Fruit fly (Drosophila melanogaster) whole organism, embryonic: Measurements from ENCODE around the gene Zip88E.

Experiments
- Abd-B ChIP-seq: fragments of 200-800 bp; sonication (Bioruptor generic); optimal IDR thresholded peaks from 2 replicates; lab custom pipeline; 2018; ENCODE audit warnings: missing biosample characterization, mild to moderate bottlenecking, missing genetic modification characterization, moderate library complexity
- Atf6 ChIP-seq: fragments of 200-800 bp; sonication (Bioruptor generic); IDR thresholded peaks from 2 replicates; pipeline ENCODE4 v1.3.6; 2022; ENCODE audit warnings: missing biosample characterization, missing genetic modification characterization
- CG10543 ChIP-seq: fragments of 200-800 bp; sonication (Bioruptor generic); optimal IDR thresholded peaks from 3 replicates; lab custom pipeline; 2017; ENCODE audit warnings: missing biosample characterization, mild to moderate bottlenecking, missing genetic modification characterization, moderate library complexity
- CG10654 ChIP-seq: fragments of 200-800 bp; sonication (Bioruptor generic); optimal IDR thresholded peaks from 2 replicates; lab custom pipeline; 2016; ENCODE audit warnings: missing biosample characterization, missing genetic modification characterization
- CG14014 ChIP-seq: fragments of 200-800 bp; sonication (Bioruptor generic); IDR thresholded peaks from 2 replicates; pipeline ENCODE4 v1.3.6; 2022; ENCODE audit warnings: missing biosample characterization, missing genetic modification characterization
- CG15696 ChIP-seq: fragments of 200-800 bp; sonication (Bioruptor generic); optimal IDR thresholded peaks from 2 replicates; lab custom pipeline; 2019; ENCODE audit warnings: missing biosample characterization, mild to moderate bottlenecking, missing genetic modification characterization, moderate library complexity
- CG1603 ChIP-seq: fragments of 200-800 bp; sonication (Bioruptor generic); optimal IDR thresholded peaks from 2 replicates; lab custom pipeline; 2019; ENCODE audit warnings: missing biosample characterization, mild to moderate bottlenecking, missing genetic modification characterization, moderate library complexity
- CG17802 ChIP-seq: fragments of 200-800 bp; sonication (Bioruptor generic); optimal IDR thresholded peaks from 2 replicates; lab custom pipeline; 2018; ENCODE audit warnings: missing biosample characterization, mild to moderate bottlenecking, missing genetic modification characterization, moderate library complexity
- CG17829 ChIP-seq: fragments of 200-800 bp; optimal IDR thresholded peaks from 2 replicates; lab custom pipeline; 2019; ENCODE audit warnings: missing biosample characterization, mild to moderate bottlenecking, missing genetic modification characterization, moderate library complexity
- CG17912 ChIP-seq: fragments of 200-800 bp; sonication (Bioruptor generic); optimal IDR thresholded peaks from 2 replicates; lab custom pipeline; 2018; ENCODE audit warnings: missing biosample characterization, mild to moderate bottlenecking, missing genetic modification characterization
- CG1792 ChIP-seq: fragments of 200-800 bp; sonication (Bioruptor generic); optimal IDR thresholded peaks from 2 replicates; lab custom pipeline; 2016; ENCODE audit warnings: missing biosample characterization, missing genetic modification characterization
- CG2712 ChIP-seq: fragments of 200-800 bp; optimal IDR thresholded peaks from 3 replicates; lab custom pipeline; 2019; ENCODE audit warnings: missing biosample characterization, mild to moderate bottlenecking, missing genetic modification characterization, moderate library complexity
- CG30020 ChIP-seq: fragments of 200-800 bp; optimal IDR thresholded peaks from 2 replicates; lab custom pipeline; 2019; ENCODE audit warnings: missing biosample characterization, mild to moderate bottlenecking, missing genetic modification characterization, moderate library complexity
- CG32767 ChIP-seq: fragments of 200-800 bp; sonication (Bioruptor generic); IDR thresholded peaks from 2 replicates; pipeline ENCODE4 v1.3.6; 2022; ENCODE audit warnings: missing biosample characterization, missing genetic modification characterization
- CG3281 ChIP-seq: fragments of 200-800 bp; sonication (Bioruptor generic); optimal IDR thresholded peaks from 3 replicates; lab custom pipeline; 2017; ENCODE audit warnings: missing biosample characterization, mild to moderate bottlenecking, missing genetic modification characterization
- CG33213 ChIP-seq: fragments of 200-800 bp; sonication (Bioruptor generic); optimal IDR thresholded peaks from 3 replicates; lab custom pipeline; 2016; ENCODE audit warnings: missing biosample characterization, missing genetic modification characterization
- CG4282 ChIP-seq: fragments of 200-800 bp; sonication (Bioruptor generic); optimal IDR thresholded peaks from 2 replicates; lab custom pipeline; 2016; ENCODE audit warnings: missing biosample characterization, missing genetic modification characterization
- CG7786 ChIP-seq: fragments of 200-800 bp; sonication (Bioruptor generic); optimal IDR thresholded peaks from 2 replicates; lab custom pipeline; 2016; ENCODE audit warnings: missing biosample characterization, missing genetic modification characterization
- CG8290 ChIP-seq, 3 experiments: fragments of 200-800 bp; sonication (Bioruptor generic); optimal IDR thresholded peaks; 2 replicates each; lab custom pipeline; 2016 to 2019; ENCODE audit warnings: missing biosample characterization in 3 of 3, missing genetic modification characterization in 3 of 3, mild to moderate bottlenecking in 2 of 3, moderate library complexity in 1 of 3
- CG9797 ChIP-seq: fragments of 200-800 bp; sonication (Bioruptor generic); optimal IDR thresholded peaks from 3 replicates; lab custom pipeline; 2018; ENCODE audit warnings: missing biosample characterization, mild to moderate bottlenecking, missing genetic modification characterization
- CoRest ChIP-seq: fragments of 200-800 bp; sonication (Bioruptor generic); optimal IDR thresholded peaks from 3 replicates; lab custom pipeline; 2018; ENCODE audit warnings: missing biosample characterization, mild to moderate bottlenecking, missing genetic modification characterization, moderate library complexity
- HLH4C ChIP-seq: fragments of 200-800 bp; sonication (Bioruptor generic); IDR thresholded peaks from 3 replicates; pipeline ENCODE4 v1.3.6; 2022; ENCODE audit warnings: missing biosample characterization, missing genetic modification characterization; ENCODE audit not compliant: partially characterized antibody
- Lhr ChIP-seq: fragments of 200-800 bp; sonication (Bioruptor generic); optimal IDR thresholded peaks from 3 replicates; lab custom pipeline; 2017; ENCODE audit warnings: mild to moderate bottlenecking, missing biosample characterization, missing genetic modification reagents, missing genetic modification characterization
- Optix ChIP-seq: fragments of 200-800 bp; sonication (Bioruptor generic); IDR thresholded peaks from 3 replicates; pipeline ENCODE4 v1.3.6; 2022; ENCODE audit warnings: missing biosample characterization, missing genetic modification characterization
- Scr ChIP-seq: fragments of 200-800 bp; sonication (Bioruptor generic); IDR thresholded peaks from 2 replicates; pipeline ENCODE4 v1.3.6; 2022; ENCODE audit warnings: missing biosample characterization, missing genetic modification characterization; ENCODE audit not compliant: partially characterized antibody
- Trl ChIP-seq, 3 experiments: fragments of >200 bp in 2 of 3; fragments of 200-800 bp in 1 of 3; sonication (Bioruptor generic) in 1 of 3; optimal IDR thresholded peaks; 2 replicates in 1 of 3; 3 replicates in 2 of 3; lab custom pipeline; 2016 to 2017; ENCODE audit warnings: missing biosample characterization in 1 of 3, missing genetic modification characterization in 1 of 3
- Vsx1 ChIP-seq: fragments of 200-800 bp; sonication (Bioruptor generic); optimal IDR thresholded peaks from 2 replicates; lab custom pipeline; 2017; ENCODE audit warnings: missing biosample characterization, mild to moderate bottlenecking, missing genetic modification characterization, missing genetic modification reagents
- bab2 ChIP-seq: fragments of 200-800 bp; sonication (Bioruptor generic); optimal IDR thresholded peaks from 2 replicates; lab custom pipeline; 2016; ENCODE audit warnings: missing biosample characterization, missing genetic modification characterization
- bowl ChIP-seq: fragments of 200-800 bp; sonication (Bioruptor generic); IDR thresholded peaks from 2 replicates; pipeline ENCODE4 v1.3.6; 2022; ENCODE audit warnings: missing biosample characterization, missing genetic modification characterization
- crp ChIP-seq, 2 experiments: fragments of 200-800 bp; sonication (Bioruptor generic); optimal IDR thresholded peaks; 2 replicates in 1 of 2; 3 replicates in 1 of 2; lab custom pipeline; 2017; ENCODE audit warnings: missing biosample characterization in 2 of 2, missing genetic modification characterization in 2 of 2, mild to moderate bottlenecking in 1 of 2, moderate library complexity in 1 of 2
- dysf ChIP-seq: fragments of 200-800 bp; sonication (Bioruptor generic); IDR thresholded peaks from 3 replicates; pipeline ENCODE4 v1.3.6; 2022; ENCODE audit warnings: missing biosample characterization, missing genetic modification characterization
- eve ChIP-seq, 2 experiments: fragments of >200 bp; optimal IDR thresholded peaks; 2 replicates each; lab custom pipeline; 2017; ENCODE audit warnings: missing biosample characterization in 2 of 2, missing genetic modification characterization in 2 of 2
- exex ChIP-seq: fragments of 200-800 bp; sonication (Bioruptor generic); optimal IDR thresholded peaks from 4 replicates; lab custom pipeline; 2018; ENCODE audit warnings: missing biosample characterization, mild to moderate bottlenecking, missing genetic modification characterization, moderate library complexity
- ftz-f1 ChIP-seq: fragments of 200-800 bp; sonication (Bioruptor generic); optimal IDR thresholded peaks from 2 replicates; lab custom pipeline; 2016; ENCODE audit warnings: missing biosample characterization, missing genetic modification characterization
- grn ChIP-seq: fragments of 200-800 bp; sonication (Bioruptor generic); optimal IDR thresholded peaks from 3 replicates; lab custom pipeline; 2017; ENCODE audit warnings: missing biosample characterization, missing genetic modification characterization
- maf-S ChIP-seq: fragments of 200-800 bp; sonication (Bioruptor generic); optimal IDR thresholded peaks from 2 replicates; lab custom pipeline; 2016; ENCODE audit warnings: missing biosample characterization, missing genetic modification characterization
- nau ChIP-seq: fragments of 200-800 bp; sonication (Bioruptor generic); optimal IDR thresholded peaks from 3 replicates; lab custom pipeline; 2017; ENCODE audit warnings: missing biosample characterization, mild to moderate bottlenecking, missing genetic modification characterization, missing genetic modification reagents
- p53 ChIP-seq: fragments of 200-800 bp; sonication (Bioruptor generic); optimal IDR thresholded peaks from 2 replicates; lab custom pipeline; 2016; ENCODE audit warnings: missing biosample characterization, missing genetic modification characterization
- phol ChIP-seq: fragments of 200-800 bp; sonication (Bioruptor generic); optimal IDR thresholded peaks from 3 replicates; lab custom pipeline; 2018; ENCODE audit warnings: missing biosample characterization, mild to moderate bottlenecking, missing genetic modification characterization, moderate library complexity
- pzg ChIP-seq: fragments of 200-800 bp; sonication (Bioruptor generic); optimal IDR thresholded peaks from 3 replicates; lab custom pipeline; 2018; ENCODE audit warnings: missing biosample characterization, mild to moderate bottlenecking, missing genetic modification characterization, moderate library complexity
- sens ChIP-seq: fragments of 200-800 bp; sonication (Bioruptor generic); peaks from one replicate; lab custom pipeline; 2016; ENCODE audit warnings: missing biosample characterization, missing genetic modification characterization
- stwl ChIP-seq: fragments of 200-800 bp; sonication (Bioruptor generic); optimal IDR thresholded peaks from 3 replicates; lab custom pipeline; 2018; ENCODE audit warnings: missing biosample characterization, mild to moderate bottlenecking, missing genetic modification characterization, moderate library complexity
- tap ChIP-seq: fragments of 200-800 bp; optimal IDR thresholded peaks from 3 replicates; lab custom pipeline; 2019; ENCODE audit warnings: missing biosample characterization, mild to moderate bottlenecking, missing genetic modification characterization, moderate library complexity
- ttk ChIP-seq: fragments of 200-800 bp; sonication (Bioruptor generic); IDR thresholded peaks from 2 replicates; pipeline ENCODE4 v2.1.2; 2022; ENCODE audit warnings: missing biosample characterization, missing genetic modification characterization
- tup ChIP-seq: fragments of 200-800 bp; sonication (Bioruptor generic); optimal IDR thresholded peaks from 2 replicates; lab custom pipeline; 2016; ENCODE audit warnings: missing biosample characterization, mild to moderate bottlenecking, missing genetic modification characterization, moderate library complexity
- wor ChIP-seq: fragments of 200-800 bp; sonication (Bioruptor generic); IDR thresholded peaks from 2 replicates; pipeline ENCODE4 v1.3.6; 2022; ENCODE audit warnings: missing biosample characterization, missing genetic modification characterization
- yki ChIP-seq: fragments of >200 bp; optimal IDR thresholded peaks from 3 replicates; lab custom pipeline; 2018
- z ChIP-seq: fragments of 200-800 bp; sonication (Bioruptor generic); IDR thresholded peaks from 3 replicates; pipeline ENCODE4 v1.3.6; 2022; ENCODE audit warnings: missing biosample characterization, missing genetic modification characterization
- zf30C ChIP-seq: fragments of 200-800 bp; sonication (Bioruptor generic); optimal IDR thresholded peaks from 3 replicates; lab custom pipeline; 2018; ENCODE audit warnings: missing biosample characterization, mild to moderate bottlenecking, missing genetic modification characterization

Gene Zip88E

DNA sequence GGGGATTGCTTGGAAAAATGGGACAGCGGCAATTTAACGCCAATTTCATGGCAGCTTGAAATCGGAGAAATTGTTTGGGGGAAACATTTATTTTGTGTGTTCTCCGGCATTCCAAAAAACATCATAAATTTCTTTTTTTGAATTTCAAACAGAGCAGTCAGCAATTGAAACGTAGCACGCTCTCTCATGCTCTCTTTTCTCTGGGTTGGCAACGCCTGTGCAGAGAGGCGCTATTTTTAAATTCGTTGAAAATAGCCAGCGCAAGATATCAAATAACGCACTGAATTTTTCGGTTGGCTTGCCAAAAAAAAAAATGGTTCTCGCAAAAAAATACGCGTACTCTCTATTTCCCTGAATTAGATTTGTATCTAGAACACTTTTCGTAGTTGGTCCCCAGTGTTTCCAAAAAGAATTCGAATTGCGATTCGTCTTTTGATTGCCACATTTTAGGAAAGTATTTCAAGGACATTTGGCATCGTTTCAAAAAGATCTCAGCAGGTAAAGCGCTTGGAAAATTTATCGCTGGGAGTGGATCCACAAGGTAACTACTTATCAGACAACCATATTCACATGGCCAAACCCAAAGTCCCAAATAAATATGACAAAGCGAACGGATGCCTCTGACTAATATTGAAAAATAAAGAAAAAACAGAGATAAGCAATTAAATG, 17.7 kb downstream of the Zip88E start (continued):
- TF ChIP-seq ttk (GFP tag; lab: Robert Waterston, UW): no peak
- TF ChIP-seq CG2712 (tag; lab: Kevin White, UChicago): peak; percentile 21
- peak; percentile 60 for TF ChIP-seq grn (GFP tag; lab: Kevin White, UChicago)
- TF ChIP-seq CG30020: peak; percentile 29
- peak; percentile 24 for TF ChIP-seq CG17829
- TF ChIP-seq Scr (GFP tag; lab: Robert Waterston, UW): no peak
- no peak for TF ChIP-seq maf-S (GFP tag; lab: Kevin White, UChicago)
- peak; percentile 13 for TF ChIP-seq p53 (GFP tag; lab: Kevin White, UChicago)
- TF ChIP-seq HLH4C: no peak
- TF ChIP-seq CG1603 (tag; lab: Kevin White, UChicago): peak; percentile 88
- peak; percentile 1 for TF ChIP-seq yki
- no peak for TF ChIP-seq CG32767
- peak; percentile 47 for TF ChIP-seq CG4282 (GFP tag; lab: Kevin White, UChicago)
- no peak for TF ChIP-seq dysf (GFP tag; lab: Robert Waterston, UW)
- TF ChIP-seq CG17802 (tag; lab: Kevin White, UChicago): no peak
- peak; percentile 84 for TF ChIP-seq stwl (tag; lab: Kevin White, UChicago)
- TF ChIP-seq CG3281: no peak
- TF ChIP-seq CG33213 (GFP tag; lab: Kevin White, UChicago): peak; percentile 30
- no peak for TF ChIP-seq bab2
- no peak for TF ChIP-seq bowl
- no peak for TF ChIP-seq CG14014 (GFP tag; lab: Robert Waterston, UW)
- no peak for TF ChIP-seq tap (tag; lab: Kevin White, UChicago)
- peak; percentile 44 to 81 for TF ChIP-seq Trl (optimal IDR thresholded peaks at IDR 0.05; lab: Kevin White, UChicago)
- peak; percentile 58 for TF ChIP-seq Trl (GFP tag; optimal IDR thresholded peaks at IDR 0.05; lab: Kevin White, UChicago)
- no peak for TF ChIP-seq Optix (GFP tag; lab: Robert Waterston, UW)
- TF ChIP-seq ftz-f1 (GFP tag; lab: Kevin White, UChicago): peak; percentile 74
- no peak for TF ChIP-seq CG8290 (GFP tag; optimal IDR thresholded peaks at IDR 0.05; lab: Kevin White, UChicago)
- peak in 1 of 2 experiments; percentile 29 for TF ChIP-seq CG8290 (tag; optimal IDR thresholded peaks at IDR 0.05; lab: Kevin White, UChicago)
- TF ChIP-seq CoRest (tag; lab: Kevin White, UChicago): peak; percentile 15
- TF ChIP-seq CG7786 (GFP tag; lab: Kevin White, UChicago): peak; percentile 12
- peak; percentile 45 for TF ChIP-seq exex (tag; lab: Kevin White, UChicago)
- no peak for TF ChIP-seq wor
- TF ChIP-seq CG10654 (GFP tag; lab: Kevin White, UChicago): no peak
- TF ChIP-seq sens (GFP tag; lab: Kevin White, UChicago): peak; percentile 61
- TF ChIP-seq crp (GFP tag; optimal IDR thresholded peaks at IDR 0.05; lab: Kevin White, UChicago): peak in 1 of 2 experiments; percentile 25
- no peak for TF ChIP-seq nau
- TF ChIP-seq Abd-B (GFP tag; lab: Kevin White, UChicago): peak; percentile 38
- no peak for TF ChIP-seq Vsx1
- peak; percentile 35 for TF ChIP-seq CG17912 (GFP tag; lab: Kevin White, UChicago)
- peak; percentile 32 for TF ChIP-seq phol
- peak; percentile 24 for TF ChIP-seq zf30C (GFP tag; lab: Kevin White, UChicago)
- peak; percentile 41 for TF ChIP-seq Lhr
- TF ChIP-seq CG15696 (tag; lab: Kevin White, UChicago): no peak
- peak; percentile 7 for TF ChIP-seq CG9797 (GFP tag; lab: Kevin White, UChicago)
- peak in 1 of 2 experiments; percentile 64 for TF ChIP-seq eve (GFP tag; optimal IDR thresholded peaks at IDR 0.05; lab: Kevin White, UChicago)
- peak; percentile 16 for TF ChIP-seq CG10543 (GFP tag; lab: Kevin White, UChicago)
- TF ChIP-seq z (GFP tag; lab: Robert Waterston, UW): no peak
- peak; percentile 64 for TF ChIP-seq pzg (GFP tag; lab: Kevin White, UChicago)
- peak; percentile 8 for TF ChIP-seq CG1792 (GFP tag; lab: Kevin White, UChicago)
- TF ChIP-seq Atf6 (GFP tag; lab: Robert Waterston, UW): no peak
- TF ChIP-seq tup (GFP tag; lab: Kevin White, UChicago): no peak
